Worm (Caenorhabditis elegans) whole organism, L1 larva: ENCODE measurements around the gene hpo-39.

Experiments
- C04F5.9 ChIP-seq: sonication (generic microtip); optimal IDR thresholded peaks from 2 replicates; lab custom pipeline; 2016; ENCODE audit warnings: missing genetic modification characterization, missing compliant biosample characterization
- C34B4.2 ChIP-seq: sonication (generic microtip); optimal IDR thresholded peaks from 2 replicates; lab custom pipeline; 2017; ENCODE audit warnings: mild to moderate bottlenecking, missing genetic modification characterization, missing compliant biosample characterization
- Y116A8C.19 ChIP-seq: sonication (generic microtip); optimal IDR thresholded peaks from 2 replicates; lab custom pipeline; 2016; ENCODE audit warnings: missing compliant biosample characterization, missing genetic modification characterization, borderline replicate concordance
- aha-1 ChIP-seq: fragments of 150-350 bp; optimal IDR thresholded peaks from 2 replicates; lab custom pipeline; 2014; ENCODE audit warnings: missing biosample characterization, missing genetic modification characterization
- alr-1 ChIP-seq: fragments of 200-800 bp; sonication (Bioruptor generic); optimal IDR thresholded peaks from 2 replicates; lab custom pipeline; 2018; ENCODE audit warnings: borderline replicate concordance, mild to moderate bottlenecking, missing genetic modification characterization, missing compliant biosample characterization
- aly-2 ChIP-seq: fragments of 150-350 bp; optimal IDR thresholded peaks from 2 replicates; lab custom pipeline; 2014; ENCODE audit warnings: missing biosample characterization, missing genetic modification characterization
- ama-1 ChIP-seq: fragments of 150-350 bp; optimal IDR thresholded peaks from 2 replicates; lab custom pipeline; 2014
- ceh-82 ChIP-seq, 3 experiments: fragments of 150-350 bp in 1 of 3; sonication (generic microtip) in 2 of 3; optimal IDR thresholded peaks; 2 replicates each; lab custom pipeline; 2014 to 2017; ENCODE audit warnings: missing biosample characterization in 3 of 3, missing genetic modification characterization in 3 of 3
- ceh-90 ChIP-seq: sonication (generic microtip); optimal IDR thresholded peaks from 2 replicates; lab custom pipeline; 2016; ENCODE audit warnings: missing genetic modification characterization, missing compliant biosample characterization
- ces-1 ChIP-seq: fragments of 150-350 bp; optimal IDR thresholded peaks from 2 replicates; lab custom pipeline; 2014; ENCODE audit warnings: missing biosample characterization, missing genetic modification reagents, missing genetic modification characterization
- dpl-1 ChIP-seq, 3 experiments: fragments of 150-350 bp in 2 of 3; sonication (generic microtip) in 1 of 3; optimal IDR thresholded peaks; 2 replicates each; lab custom pipeline; 2014 to 2017; ENCODE audit warnings: missing biosample characterization in 3 of 3, missing genetic modification characterization in 3 of 3, missing genetic modification reagents in 3 of 3
- dsc-1 ChIP-seq: sonication (generic microtip); optimal IDR thresholded peaks from 2 replicates; lab custom pipeline; 2016; ENCODE audit warnings: mild to moderate bottlenecking, missing genetic modification characterization, missing compliant biosample characterization
- efl-1 ChIP-seq, 4 experiments: fragments of 150-350 bp; optimal IDR thresholded peaks in 3 of 4; peaks in 1 of 4; 1 replicate in 1 of 4; 2 replicates in 3 of 4; lab custom pipeline; 2014; ENCODE audit warnings: missing biosample characterization in 2 of 4, missing genetic modification characterization in 2 of 4, missing genetic modification reagents in 2 of 4
- efl-3 ChIP-seq: fragments of 200-800 bp; sonication (Bioruptor generic); optimal IDR thresholded peaks from 2 replicates; lab custom pipeline; 2018; ENCODE audit warnings: mild to moderate bottlenecking, missing genetic modification characterization, missing compliant biosample characterization
- egl-13 ChIP-seq: sonication (generic microtip); optimal IDR thresholded peaks from 2 replicates; lab custom pipeline; 2016; ENCODE audit warnings: missing genotype, missing genetic modification reagents, missing genetic modification characterization, missing compliant biosample characterization
- egl-27 ChIP-seq, 2 experiments: fragments of 150-350 bp in 1 of 2; sonication (generic microtip); optimal IDR thresholded peaks; 3 replicates each; lab custom pipeline; 2017 to 2018; ENCODE audit warnings: missing biosample characterization in 2 of 2, missing genetic modification characterization in 2 of 2, missing genetic modification reagents in 2 of 2
- ets-5 ChIP-seq: fragments of 200-800 bp; sonication (Bioruptor generic); IDR thresholded peaks from 2 replicates; pipeline ENCODE4 v1.3.6; 2022; ENCODE audit warnings: missing genetic modification characterization, missing compliant biosample characterization
- fkh-10 ChIP-seq: sonication (generic microtip); optimal IDR thresholded peaks from 2 replicates; lab custom pipeline; 2017; ENCODE audit warnings: missing biosample characterization, missing genetic modification reagents, missing genetic modification characterization
- fkh-4 ChIP-seq: sonication (generic microtip); optimal IDR thresholded peaks from 2 replicates; lab custom pipeline; 2016; ENCODE audit warnings: missing compliant biosample characterization, missing genetic modification characterization, borderline replicate concordance
- fkh-8 ChIP-seq: sonication (generic microtip); optimal IDR thresholded peaks from 2 replicates; lab custom pipeline; 2016; ENCODE audit warnings: mild to moderate bottlenecking, missing genetic modification characterization, missing compliant biosample characterization
- hlh-17 ChIP-seq: fragments of 200-800 bp; sonication (Bioruptor generic); optimal IDR thresholded peaks from 2 replicates; lab custom pipeline; 2018; ENCODE audit warnings: missing genetic modification characterization, mild to moderate bottlenecking, missing compliant biosample characterization, moderate library complexity, borderline replicate concordance
- hpl-2 ChIP-seq: fragments of 150-350 bp; optimal IDR thresholded peaks from 2 replicates; lab custom pipeline; 2014; ENCODE audit warnings: missing biosample characterization, missing genetic modification reagents, missing genetic modification characterization
- irx-1 ChIP-seq: sonication (generic microtip); optimal IDR thresholded peaks from 2 replicates; lab custom pipeline; 2016; ENCODE audit warnings: missing genetic modification characterization, missing compliant biosample characterization
- lin-14 ChIP-seq: fragments of 200-800 bp; sonication (Bioruptor generic); optimal IDR thresholded peaks from 2 replicates; lab custom pipeline; 2018; ENCODE audit warnings: mild to moderate bottlenecking, missing genetic modification characterization, moderate library complexity, missing compliant biosample characterization
- lir-3 ChIP-seq: sonication (generic microtip); optimal IDR thresholded peaks from 2 replicates; lab custom pipeline; 2016; ENCODE audit warnings: mild to moderate bottlenecking, missing genetic modification characterization, moderate library complexity, missing compliant biosample characterization; ENCODE audit not compliant: poor library complexity
- lsy-2 ChIP-seq, 2 experiments: fragments of 150-350 bp; optimal IDR thresholded peaks; 2 replicates each; lab custom pipeline; 2014; ENCODE audit warnings: missing biosample characterization in 2 of 2, missing genetic modification characterization in 2 of 2
- mab-9 ChIP-seq: fragments of 200-800 bp; sonication (Bioruptor generic); IDR thresholded peaks from 2 replicates; pipeline ENCODE4 v1.3.6; 2022; ENCODE audit warnings: missing genetic modification reagents, missing genetic modification characterization, missing compliant biosample characterization
- mdl-1 ChIP-seq, 2 experiments: fragments of 150-350 bp; optimal IDR thresholded peaks; 2 replicates each; lab custom pipeline; 2014 to 2017; ENCODE audit warnings: missing biosample characterization in 2 of 2, missing genetic modification characterization in 2 of 2, inconsistent platforms in 1 of 2
- mef-2 ChIP-seq: fragments of 150-350 bp; optimal IDR thresholded peaks from 2 replicates; lab custom pipeline; 2014; ENCODE audit warnings: missing biosample characterization, missing genetic modification characterization
- nhr-19 ChIP-seq: fragments of 200-800 bp; sonication (Bioruptor generic); conservative IDR thresholded peaks from 2 replicates; pipeline ENCODE4 v1.3.6; 2022; ENCODE audit warnings: missing genetic modification characterization, missing compliant biosample characterization
- nhr-237 ChIP-seq: fragments of 150-350 bp; optimal IDR thresholded peaks from 2 replicates; lab custom pipeline; 2014; ENCODE audit warnings: missing biosample characterization, missing genetic modification characterization
- nhr-28 ChIP-seq: fragments of 150-350 bp; optimal IDR thresholded peaks from 2 replicates; lab custom pipeline; 2014; ENCODE audit warnings: missing biosample characterization, missing genetic modification characterization
- nhr-77 ChIP-seq: fragments of 150-350 bp; optimal IDR thresholded peaks from 2 replicates; lab custom pipeline; 2014; ENCODE audit warnings: missing biosample characterization, missing genetic modification characterization
- nhr-84 ChIP-seq: sonication (generic microtip); optimal IDR thresholded peaks from 2 replicates; lab custom pipeline; 2017; ENCODE audit warnings: missing biosample characterization, missing genetic modification characterization
- nhr-90 ChIP-seq: sonication (generic microtip); optimal IDR thresholded peaks from 2 replicates; lab custom pipeline; 2016; ENCODE audit warnings: mild to moderate bottlenecking, missing genetic modification characterization, missing compliant biosample characterization; ENCODE audit not compliant: poor library complexity
- pag-3 ChIP-seq: sonication (generic microtip); optimal IDR thresholded peaks from 2 replicates; lab custom pipeline; 2017; ENCODE audit warnings: missing genetic modification characterization, mild to moderate bottlenecking, missing compliant biosample characterization, antibody characterized with exemption, borderline replicate concordance; ENCODE audit not compliant: insufficient read depth
- pax-3 ChIP-seq: fragments of 200-800 bp; sonication (Bioruptor generic); optimal IDR thresholded peaks from 2 replicates; lab custom pipeline; 2018; ENCODE audit warnings: mild to moderate bottlenecking, missing genetic modification characterization, moderate library complexity, missing compliant biosample characterization
- pqm-1 ChIP-seq: sonication (generic microtip); optimal IDR thresholded peaks from 3 replicates; lab custom pipeline; 2017; ENCODE audit warnings: missing biosample characterization, missing genetic modification characterization
- rnt-1 ChIP-seq: sonication (generic microtip); optimal IDR thresholded peaks from 2 replicates; lab custom pipeline; 2016; ENCODE audit warnings: mild to moderate bottlenecking, missing genetic modification characterization, moderate library complexity, missing compliant biosample characterization
- snpc-4 ChIP-seq: fragments of 150-350 bp; optimal IDR thresholded peaks from 2 replicates; lab custom pipeline; 2014; ENCODE audit warnings: missing biosample characterization, missing genetic modification characterization
- snu-23 ChIP-seq: sonication (generic microtip); optimal IDR thresholded peaks from 2 replicates; lab custom pipeline; 2016; ENCODE audit warnings: missing genetic modification characterization, missing compliant biosample characterization
- sup-37 ChIP-seq: fragments of 200-800 bp; sonication (Bioruptor generic); optimal IDR thresholded peaks from 2 replicates; lab custom pipeline; 2018; ENCODE audit warnings: mild to moderate bottlenecking, missing genetic modification characterization, missing compliant biosample characterization
- tbx-2 ChIP-seq: sonication (generic microtip); optimal IDR thresholded peaks from 2 replicates; lab custom pipeline; 2016; ENCODE audit warnings: missing genetic modification characterization, missing compliant biosample characterization
- tlp-1 ChIP-seq: fragments of 150-350 bp; optimal IDR thresholded peaks from 2 replicates; lab custom pipeline; 2014; ENCODE audit warnings: missing biosample characterization, missing genetic modification characterization
- unc-62 ChIP-seq: fragments of 150-350 bp; optimal IDR thresholded peaks from 2 replicates; lab custom pipeline; 2014; ENCODE audit warnings: missing biosample characterization, missing genetic modification reagents, missing genetic modification characterization
- vab-15 ChIP-seq: sonication (generic microtip); optimal IDR thresholded peaks from 2 replicates; lab custom pipeline; 2017; ENCODE audit warnings: missing genotype, mild to moderate bottlenecking, missing genetic modification characterization, missing compliant biosample characterization
- xbp-1 ChIP-seq: sonication (generic microtip); optimal IDR thresholded peaks from 2 replicates; lab custom pipeline; 2016; ENCODE audit warnings: missing genetic modification characterization, missing compliant biosample characterization
- zag-1 ChIP-seq: fragments of 150-350 bp; optimal IDR thresholded peaks from 2 replicates; lab custom pipeline; 2014; ENCODE audit warnings: missing biosample characterization, missing genetic modification characterization
- zip-4 ChIP-seq: fragments of 200-800 bp; sonication (Bioruptor generic); optimal IDR thresholded peaks from 2 replicates; lab custom pipeline; 2018; ENCODE audit warnings: mild to moderate bottlenecking, missing genetic modification characterization, moderate library complexity, missing compliant biosample characterization
- ztf-11 ChIP-seq, 2 experiments: sonication (generic microtip); optimal IDR thresholded peaks; 2 replicates each; lab custom pipeline; 2016 to 2017; ENCODE audit warnings: missing genetic modification characterization in 2 of 2, missing biosample characterization in 1 of 2, missing compliant biosample characterization in 1 of 2
- ztf-4 ChIP-seq: fragments of 150-350 bp; optimal IDR thresholded peaks from 2 replicates; lab custom pipeline; 2014; ENCODE audit warnings: missing biosample characterization, missing genetic modification characterization

The hpo-39 gene

ce11 chrV:4615802-4616201 is 42.1 kb upstream of the hpo-39 start, which contains the start of the genes Y61A9LA.10 and F54D11.4 (continued):
- no peak for TF ChIP-seq lin-14 (GFP tag; lab: Kevin White, UChicago)
- peak; percentile 63 for TF ChIP-seq snu-23 (GFP tag; lab: Kevin White, UChicago)
- TF ChIP-seq xbp-1 (tag; lab: Kevin White, UChicago): peak; percentile 74
- TF ChIP-seq lsy-2 (tag; optimal IDR thresholded peaks at IDR 0.05; lab: Kevin White, UChicago): peak; percentile 70 to 78
- no peak for TF ChIP-seq mab-9
- TF ChIP-seq ztf-11 (tag; optimal IDR thresholded peaks at IDR 0.05; lab: Kevin White, UChicago): no peak
- TF ChIP-seq nhr-90: peak; percentile 69
- no peak for TF ChIP-seq mef-2 (tag; lab: Kevin White, UChicago)
- no peak for TF ChIP-seq ama-1 (lab: Kevin White, UChicago)
- no peak for TF ChIP-seq zip-4
- TF ChIP-seq nhr-19 (GFP tag; lab: Robert Waterston, UW): no peak; the same call in 1 of the 2 replicates
- TF ChIP-seq nhr-77 (tag; lab: Kevin White, UChicago): no peak
- TF ChIP-seq C04F5.9 (tag; lab: Kevin White, UChicago): no peak
- TF ChIP-seq snpc-4 (tag; lab: Kevin White, UChicago): peak; percentile 13
- TF ChIP-seq mdl-1 (tag; optimal IDR thresholded peaks at IDR 0.05; lab: Kevin White, UChicago): no peak
- TF ChIP-seq unc-62 (GFP tag; lab: Kevin White, UChicago): no peak
- peak; percentile 58 for TF ChIP-seq irx-1
- no peak for TF ChIP-seq hlh-17 (GFP tag; lab: Kevin White, UChicago)
- no peak for TF ChIP-seq Y116A8C.19 (tag; lab: Kevin White, UChicago)
- peak; percentile 53 to 73 (median 66) for TF ChIP-seq dpl-1 (GFP tag; optimal IDR thresholded peaks at IDR 0.05; lab: Kevin White, UChicago)
- TF ChIP-seq egl-13 (tag; lab: Kevin White, UChicago): peak; percentile 48
- TF ChIP-seq nhr-84 (tag; lab: Kevin White, UChicago): no peak
- TF ChIP-seq nhr-237: no peak
- no peak for TF ChIP-seq fkh-10 (GFP tag; lab: Kevin White, UChicago)
- peak; percentile 66 for TF ChIP-seq dsc-1 (tag; lab: Kevin White, UChicago)
- no peak for TF ChIP-seq rnt-1 (tag; lab: Kevin White, UChicago)
- peak; percentile 15 for TF ChIP-seq hpl-2 (GFP tag; lab: Kevin White, UChicago)
- TF ChIP-seq zag-1 (tag; lab: Kevin White, UChicago): no peak
- peak; percentile 34 to 52 (median 35) for TF ChIP-seq ceh-82 (tag; optimal IDR thresholded peaks at IDR 0.05; lab: Kevin White, UChicago)
- TF ChIP-seq ztf-4 (tag; lab: Kevin White, UChicago): no peak
- no peak for TF ChIP-seq efl-3 (GFP tag; lab: Kevin White, UChicago)
- TF ChIP-seq lir-3: no peak
- TF ChIP-seq tbx-2 (tag; lab: Kevin White, UChicago): peak; percentile 61
- no peak for TF ChIP-seq pqm-1 (tag; lab: Kevin White, UChicago)
- TF ChIP-seq fkh-4 (tag; lab: Kevin White, UChicago): no peak
- TF ChIP-seq ces-1 (GFP tag; lab: Kevin White, UChicago): no peak
- TF ChIP-seq pag-3 (tag; lab: Kevin White, UChicago): no peak
- TF ChIP-seq egl-27 (tag; optimal IDR thresholded peaks at IDR 0.05; lab: Kevin White, UChicago): no peak
- TF ChIP-seq pax-3 (tag; lab: Kevin White, UChicago): no peak
- no peak for TF ChIP-seq aly-2 (tag; lab: Kevin White, UChicago)

- TF ChIP-seq fkh-8 (tag; lab: Kevin White, UChicago) (no peak), ama-1 (lab: Kevin White, UChicago) (no peak), alr-1 (tag; lab: Kevin White, UChicago) (no peak), ceh-90 (tag; lab: Kevin White, UChicago) (no peak), vab-15 (tag; lab: Kevin White, UChicago) (no peak), ets-5 (GFP tag; lab: Robert Waterston, UW) (no peak), fkh-10 (GFP tag; lab: Kevin White, UChicago) (no peak), mab-9 (no peak), nhr-19 (GFP tag; lab: Robert Waterston, UW) (no peak), egl-13 (tag; lab: Kevin White, UChicago) (no peak), sup-37 (no peak), nhr-84 (tag; lab: Kevin White, UChicago) (no peak), tlp-1 (no peak), aly-2 (tag; lab: Kevin White, UChicago) (no peak), efl-1 (optimal IDR thresholded peaks at IDR 0.05; lab: Kevin White, UChicago) (no peak), efl-1 (GFP tag; optimal IDR thresholded peaks at IDR 0.05 in 1 of 2; lab: Kevin White, UChicago) (no peak), aha-1 (tag; lab: Kevin White, UChicago) (no peak), C34B4.2 (tag; lab: Kevin White, UChicago) (no peak), nhr-28 (tag; lab: Kevin White, UChicago) (no peak)
- TF ChIP-seq, all 84 proteins: peak for 0
These were observed 33.1 kb upstream of the hpo-39 start, which contains the start of gene txt-6 for ce11 chrV:4606828-4607227. Gene txt-6 (minus strand): TSS chrV:4606928.
